Worm (Caenorhabditis elegans) whole organism, L3 larva: ENCODE measurements around the gene hst-3.1.

Experiments used
- egl-27 ChIP-seq: sonication (generic microtip); optimal IDR thresholded peaks from 4 replicates; lab custom pipeline; 2017; ENCODE audit warnings: missing biosample characterization, missing genetic modification reagents, missing genetic modification characterization
- egl-5 ChIP-seq: fragments of 150-350 bp; optimal IDR thresholded peaks from 2 replicates; lab custom pipeline; 2017; ENCODE audit warnings: missing biosample characterization, missing genetic modification reagents, missing genetic modification characterization, inconsistent platforms
- elt-2 ChIP-seq: sonication (generic microtip); optimal IDR thresholded peaks from 2 replicates; lab custom pipeline; 2016; ENCODE audit warnings: missing genetic modification reagents, mild to moderate bottlenecking, missing genetic modification characterization, missing compliant biosample characterization
- elt-3 ChIP-seq, 3 experiments: fragments of 150-350 bp in 1 of 3; sonication (generic microtip) in 2 of 3; optimal IDR thresholded peaks; 2 replicates in 2 of 3; 4 replicates in 1 of 3; lab custom pipeline; 2014 to 2017; ENCODE audit warnings: missing biosample characterization in 3 of 3, missing genetic modification characterization in 3 of 3
- hmg-11 ChIP-seq: sonication (generic microtip); optimal IDR thresholded peaks from 2 replicates; lab custom pipeline; 2016; ENCODE audit warnings: missing genetic modification characterization, missing compliant biosample characterization
- jun-1 ChIP-seq: fragments of 150-350 bp; optimal IDR thresholded peaks from 2 replicates; lab custom pipeline; 2014; ENCODE audit warnings: missing biosample characterization, missing genetic modification reagents, missing genetic modification characterization
- lin-15B ChIP-seq: fragments of 150-350 bp; optimal IDR thresholded peaks from 2 replicates; lab custom pipeline; 2014; ENCODE audit warnings: missing biosample characterization, missing genetic modification characterization
- nhr-12 ChIP-seq: fragments of 150-350 bp; optimal IDR thresholded peaks from 2 replicates; lab custom pipeline; 2014; ENCODE audit warnings: missing biosample characterization, missing genetic modification characterization
- nhr-43 ChIP-seq: sonication (generic microtip); optimal IDR thresholded peaks from 2 replicates; lab custom pipeline; 2016; ENCODE audit warnings: mild to moderate bottlenecking, missing genetic modification characterization, missing compliant biosample characterization; ENCODE audit not compliant: poor library complexity, severe bottlenecking
- nhr-77 ChIP-seq: fragments of 150-350 bp; optimal IDR thresholded peaks from 2 replicates; lab custom pipeline; 2014; ENCODE audit warnings: missing biosample characterization, missing genetic modification characterization
- pha-4 ChIP-seq: fragments of 150-350 bp; optimal IDR thresholded peaks from 2 replicates; lab custom pipeline; 2014; ENCODE audit warnings: missing biosample characterization, missing genetic modification reagents, missing genetic modification characterization
- tbx-2 ChIP-seq: sonication (generic microtip); optimal IDR thresholded peaks from 2 replicates; lab custom pipeline; 2016; ENCODE audit warnings: mild to moderate bottlenecking, missing genetic modification characterization, missing compliant biosample characterization
- ztf-11 ChIP-seq: fragments of 150-350 bp; optimal IDR thresholded peaks from 2 replicates; lab custom pipeline; 2014; ENCODE audit warnings: missing biosample characterization, missing genetic modification characterization

DNA sequence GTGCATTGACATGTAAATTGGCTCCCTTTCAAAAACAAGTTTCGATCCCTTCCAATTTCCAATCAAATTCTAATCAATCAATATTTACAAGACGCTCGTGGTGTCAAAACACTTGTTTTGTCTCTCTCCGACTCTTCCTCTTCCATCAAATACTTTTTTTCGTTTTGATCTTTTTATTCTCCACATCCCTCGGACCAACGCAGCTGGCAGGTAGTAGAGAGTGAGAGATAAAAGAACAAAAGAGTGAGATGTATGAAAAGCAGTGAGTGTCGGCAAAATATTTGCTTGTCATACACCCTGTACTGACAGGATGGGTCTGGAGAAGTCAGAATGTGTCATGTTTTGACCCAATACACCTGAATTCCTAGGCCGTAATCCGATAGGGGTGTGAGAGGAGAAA is 32.3 kb downstream of the hst-3.1 start:
- TF ChIP-seq pha-4 (tag; lab: Kevin White, UChicago) = no peak
- TF ChIP-seq ztf-11 (tag; lab: Kevin White, UChicago) = no peak
- no peak for TF ChIP-seq egl-5 (tag; lab: Kevin White, UChicago)
- no peak for TF ChIP-seq elt-3 (tag; optimal IDR thresholded peaks at IDR 0.05; lab: Kevin White, UChicago)
- TF ChIP-seq nhr-12 = no peak
- TF ChIP-seq nhr-43 = no peak
- no peak for TF ChIP-seq hmg-11 (tag; lab: Kevin White, UChicago)
- TF ChIP-seq jun-1 = no peak
- no peak for TF ChIP-seq elt-2 (tag; lab: Kevin White, UChicago)
- TF ChIP-seq egl-27 (tag; lab: Kevin White, UChicago) = no peak
- TF ChIP-seq lin-15B (tag; lab: Kevin White, UChicago) = no peak
- no peak for TF ChIP-seq nhr-77
- no peak for TF ChIP-seq tbx-2
